Worm (Caenorhabditis elegans) whole organism, L2 larva: Measurements from ENCODE around the gene F56A8.9.
A peak's percentile ranks its signal among the peaks of the same experiment; 100 is the strongest.
"Not testable (repeated sequence)": the region's sequence is repeated elsewhere in the genome, so short reads cannot be mapped to it uniquely, and the experiment has no call there.

Source experiments
- C34F6.9 ChIP-seq: fragments of 150-350 bp; optimal IDR thresholded peaks from 2 replicates; lab custom pipeline; 2014; ENCODE audit warnings: missing biosample characterization, missing genetic modification characterization
- F13H6.1 ChIP-seq: sonication (generic microtip); optimal IDR thresholded peaks from 2 replicates; lab custom pipeline; 2016; ENCODE audit warnings: missing genetic modification characterization, missing compliant biosample characterization
- R02D3.7 ChIP-seq: fragments of 150-350 bp; optimal IDR thresholded peaks from 2 replicates; lab custom pipeline; 2014; ENCODE audit warnings: missing biosample characterization, missing genetic modification characterization
- Y55F3AM.14 ChIP-seq: fragments of 200-800 bp; sonication (Bioruptor generic); optimal IDR thresholded peaks from 2 replicates; lab custom pipeline; 2018; ENCODE audit warnings: mild to moderate bottlenecking, missing genetic modification characterization, missing compliant biosample characterization
- ZK546.5 ChIP-seq: sonication (generic microtip); optimal IDR thresholded peaks from 2 replicates; lab custom pipeline; 2017; ENCODE audit warnings: missing biosample characterization, missing genetic modification characterization
- ama-1 ChIP-seq: fragments of 150-350 bp; optimal IDR thresholded peaks from 2 replicates; lab custom pipeline; 2018; ENCODE audit warnings: inconsistent platforms
- blmp-1 ChIP-seq: sonication (generic microtip); optimal IDR thresholded peaks from 2 replicates; lab custom pipeline; 2017; ENCODE audit warnings: missing genetic modification characterization, mild to moderate bottlenecking, missing compliant biosample characterization, antibody characterized with exemption, moderate library complexity; ENCODE audit not compliant: insufficient read depth
- fos-1 ChIP-seq: fragments of 150-350 bp; optimal IDR thresholded peaks from 2 replicates; lab custom pipeline; 2014; ENCODE audit warnings: missing biosample characterization, missing genetic modification characterization
- gmeb-1 ChIP-seq: fragments of 150-350 bp; optimal IDR thresholded peaks from 2 replicates; lab custom pipeline; 2014; ENCODE audit warnings: missing biosample characterization, missing genetic modification characterization
- lin-11 ChIP-seq: fragments of 150-350 bp; sonication (generic microtip); optimal IDR thresholded peaks from 2 replicates; lab custom pipeline; 2014; ENCODE audit warnings: missing biosample characterization, missing genetic modification characterization, inconsistent platforms, mixed read lengths
- lin-13 ChIP-seq: fragments of 150-350 bp; optimal IDR thresholded peaks from 2 replicates; lab custom pipeline; 2014; ENCODE audit warnings: missing biosample characterization, missing genetic modification reagents, missing genetic modification characterization
- lin-39 ChIP-seq: fragments of 150-350 bp; optimal IDR thresholded peaks from 2 replicates; lab custom pipeline; 2014; ENCODE audit warnings: missing biosample characterization, missing genetic modification reagents, missing genetic modification characterization
- lsy-2 ChIP-seq, 2 experiments: fragments of 150-350 bp in 1 of 2; sonication (generic microtip) in 1 of 2; optimal IDR thresholded peaks; 2 replicates each; lab custom pipeline; 2014 to 2017; ENCODE audit warnings: missing biosample characterization in 2 of 2, missing genetic modification characterization in 2 of 2
- mab-5 ChIP-seq: fragments of 150-350 bp; optimal IDR thresholded peaks from 2 replicates; lab custom pipeline; 2014; ENCODE audit warnings: missing biosample characterization, missing genetic modification characterization
- mbf-1 ChIP-seq: sonication (generic microtip); optimal IDR thresholded peaks from 2 replicates; lab custom pipeline; 2017; ENCODE audit warnings: missing biosample characterization, missing genetic modification characterization
- nhr-11 ChIP-seq: fragments of 150-350 bp; optimal IDR thresholded peaks from 2 replicates; lab custom pipeline; 2014; ENCODE audit warnings: missing biosample characterization, missing genetic modification characterization
- nhr-129 ChIP-seq: fragments of 150-350 bp; optimal IDR thresholded peaks from 2 replicates; lab custom pipeline; 2014; ENCODE audit warnings: missing biosample characterization, missing genetic modification characterization
- nhr-21 ChIP-seq: fragments of 150-350 bp; optimal IDR thresholded peaks from 2 replicates; lab custom pipeline; 2014; ENCODE audit warnings: missing biosample characterization, missing genetic modification characterization
- nhr-23 ChIP-seq: fragments of 150-350 bp; optimal IDR thresholded peaks from 2 replicates; lab custom pipeline; 2014; ENCODE audit warnings: missing biosample characterization, missing genetic modification reagents, missing genetic modification characterization
- nhr-237 ChIP-seq: fragments of 150-350 bp; optimal IDR thresholded peaks from 2 replicates; lab custom pipeline; 2014; ENCODE audit warnings: missing biosample characterization, missing genetic modification characterization
- nhr-25 ChIP-seq: fragments of 150-350 bp; sonication (generic microtip); optimal IDR thresholded peaks from 3 replicates; lab custom pipeline; 2014; ENCODE audit warnings: missing biosample characterization, missing genetic modification characterization
- nhr-6 ChIP-seq: fragments of 150-350 bp; optimal IDR thresholded peaks from 2 replicates; lab custom pipeline; 2014; ENCODE audit warnings: missing biosample characterization, missing genetic modification characterization
- nhr-77 ChIP-seq: fragments of 150-350 bp; optimal IDR thresholded peaks from 2 replicates; lab custom pipeline; 2014; ENCODE audit warnings: missing biosample characterization, missing genetic modification characterization
- sem-4 ChIP-seq: fragments of 150-350 bp; optimal IDR thresholded peaks from 2 replicates; lab custom pipeline; 2014; ENCODE audit warnings: missing biosample characterization, missing genetic modification reagents, missing genetic modification characterization
- sma-3 ChIP-seq: sonication (generic microtip); optimal IDR thresholded peaks from 2 replicates; lab custom pipeline; 2016; ENCODE audit warnings: missing genetic modification reagents, missing genetic modification characterization, missing compliant biosample characterization
- sma-9 ChIP-seq, 2 experiments: fragments of 150-350 bp in 1 of 2; sonication (generic microtip) in 1 of 2; optimal IDR thresholded peaks; 2 replicates each; lab custom pipeline; 2014 to 2016; ENCODE audit warnings: missing genetic modification characterization in 2 of 2, mild to moderate bottlenecking in 1 of 2, missing biosample characterization in 1 of 2, missing compliant biosample characterization in 1 of 2, missing genetic modification reagents in 1 of 2, moderate library complexity in 1 of 2
- snpc-4 ChIP-seq: fragments of 150-350 bp; optimal IDR thresholded peaks from 2 replicates; lab custom pipeline; 2014; ENCODE audit warnings: missing biosample characterization, missing genetic modification characterization
- unc-55 ChIP-seq: fragments of 150-350 bp; sonication (generic microtip); optimal IDR thresholded peaks from 3 replicates; lab custom pipeline; 2014; ENCODE audit warnings: missing biosample characterization, missing genetic modification reagents, missing genetic modification characterization
- zag-1 ChIP-seq: fragments of 150-350 bp; optimal IDR thresholded peaks from 2 replicates; lab custom pipeline; 2014; ENCODE audit warnings: missing biosample characterization, missing genetic modification characterization
- ztf-1 ChIP-seq: fragments of 200-800 bp; sonication (Bioruptor generic); conservative IDR thresholded peaks from 2 replicates; pipeline ENCODE4 v1.3.6; 2022; ENCODE audit warnings: missing genetic modification characterization, missing compliant biosample characterization
- ztf-11 ChIP-seq: sonication (generic microtip); optimal IDR thresholded peaks from 2 replicates; lab custom pipeline; 2017; ENCODE audit warnings: missing biosample characterization, missing genetic modification characterization
- ztf-4 ChIP-seq: fragments of 150-350 bp; optimal IDR thresholded peaks from 2 replicates; lab custom pipeline; 2014; ENCODE audit warnings: missing biosample characterization, missing genetic modification characterization

F56A8.9 gene

DNA sequence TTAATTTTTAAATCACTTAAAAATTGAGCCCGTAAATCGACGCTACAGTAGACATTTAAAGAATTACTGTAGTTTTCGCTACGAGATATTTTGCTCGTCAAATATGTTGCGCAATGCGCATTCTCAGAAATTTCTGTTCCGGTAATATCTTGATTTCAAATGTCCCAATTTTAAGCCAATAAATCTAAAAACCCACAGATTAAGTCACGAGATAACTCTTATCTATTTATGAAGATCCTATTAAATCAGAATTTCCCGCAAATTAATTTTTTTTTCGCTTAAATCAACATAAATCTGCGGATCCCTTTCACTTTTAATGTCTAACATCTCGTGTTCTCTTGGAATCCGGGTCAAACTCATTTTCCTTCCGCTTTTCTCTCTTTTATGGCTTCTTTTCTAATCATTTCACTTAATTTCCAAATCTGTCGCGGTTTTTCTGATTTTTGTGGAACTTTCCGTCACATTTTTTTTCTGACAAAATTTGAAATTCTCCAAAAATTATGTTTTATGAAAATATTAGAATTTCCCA lies 37.9 kb upstream of the F56A8.9 start:
- no peak for TF ChIP-seq unc-55 (GFP tag; lab: Kevin White, UChicago)
- TF ChIP-seq snpc-4 (tag; lab: Kevin White, UChicago), result no peak
- TF ChIP-seq sem-4, result peak; percentile 72
- TF ChIP-seq blmp-1 (tag; lab: Kevin White, UChicago), result peak; percentile 3

ce11 chrIII:13222772-13223171 lies 31.7 kb upstream of the F56A8.9 start, which contains the start of gene Y43F4A.1:
TSS of gene Y43F4A.1 (plus strand) at chrIII:13223072.
- TF ChIP-seq ama-1 (lab: Kevin White, UChicago), result no peak
- no peak for TF ChIP-seq snpc-4 (tag; lab: Kevin White, UChicago)
- no peak for TF ChIP-seq nhr-77
- no peak for TF ChIP-seq unc-55 (GFP tag; lab: Kevin White, UChicago)
- no peak for TF ChIP-seq R02D3.7 (tag; lab: Kevin White, UChicago)
- TF ChIP-seq lsy-2 (tag; optimal IDR thresholded peaks at IDR 0.05; lab: Kevin White, UChicago), result no peak
- no peak for TF ChIP-seq mab-5 (tag; lab: Kevin White, UChicago)

- TF ChIP-seq gmeb-1 (peak; percentile 39), fos-1 (tag; lab: Kevin White, UChicago) (no peak), ztf-1 (no peak), Y55F3AM.14 (GFP tag; lab: Kevin White, UChicago) (no peak), mbf-1 (tag; lab: Kevin White, UChicago) (no peak), nhr-25 (peak; percentile 2)
Measured at ce11 chrIII:13224395-13224794, 30.1 kb upstream of the F56A8.9 start.

DNA sequence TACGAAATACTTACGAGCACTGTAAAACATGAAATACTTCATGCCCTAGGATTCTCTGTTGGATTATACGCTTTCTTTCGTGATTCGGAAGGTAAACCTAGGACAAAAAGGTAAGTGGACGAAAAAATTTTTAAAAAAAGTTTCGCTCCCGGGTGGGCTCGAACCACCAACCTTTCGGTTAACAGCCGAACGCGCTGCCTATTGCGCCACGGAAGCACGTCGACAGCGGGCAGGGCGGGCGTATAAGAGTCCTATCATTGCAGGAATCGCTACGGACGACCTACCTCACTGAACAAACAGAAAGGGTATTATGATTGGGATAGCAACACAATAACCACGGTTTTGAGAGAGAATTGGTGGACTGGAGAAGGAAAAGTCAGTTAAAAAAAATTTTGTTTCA lies 29.5 kb upstream of the F56A8.9 start:
- TF ChIP-seq nhr-6 (no peak), nhr-23 (tag; lab: Kevin White, UChicago) (no peak), R02D3.7 (tag; lab: Kevin White, UChicago) (no peak), ztf-4 (no peak), sem-4 (no peak), lin-13 (GFP tag; lab: Kevin White, UChicago) (no peak), nhr-129 (tag; lab: Kevin White, UChicago) (peak; percentile 7), F13H6.1 (tag; lab: Kevin White, UChicago) (no peak), fos-1 (tag; lab: Kevin White, UChicago) (peak; percentile 27), lin-11 (tag; lab: Kevin White, UChicago) (no peak), zag-1 (tag; lab: Kevin White, UChicago) (no peak), mab-5 (tag; lab: Kevin White, UChicago) (no peak), sma-3 (GFP tag; lab: Kevin White, UChicago) (peak; percentile 8), gmeb-1 (peak; percentile 41), ztf-11 (tag; lab: Kevin White, UChicago) (no peak), nhr-21 (tag; lab: Kevin White, UChicago) (no peak), sma-9 (GFP tag; optimal IDR thresholded peaks at IDR 0.05; lab: Kevin White, UChicago) (peak; percentile 27), sma-9 (tag; optimal IDR thresholded peaks at IDR 0.05; lab: Kevin White, UChicago) (no peak), lin-39 (tag; lab: Kevin White, UChicago) (no peak)
- TF ChIP-seq, all 48 proteins: peak for 5

DNA sequence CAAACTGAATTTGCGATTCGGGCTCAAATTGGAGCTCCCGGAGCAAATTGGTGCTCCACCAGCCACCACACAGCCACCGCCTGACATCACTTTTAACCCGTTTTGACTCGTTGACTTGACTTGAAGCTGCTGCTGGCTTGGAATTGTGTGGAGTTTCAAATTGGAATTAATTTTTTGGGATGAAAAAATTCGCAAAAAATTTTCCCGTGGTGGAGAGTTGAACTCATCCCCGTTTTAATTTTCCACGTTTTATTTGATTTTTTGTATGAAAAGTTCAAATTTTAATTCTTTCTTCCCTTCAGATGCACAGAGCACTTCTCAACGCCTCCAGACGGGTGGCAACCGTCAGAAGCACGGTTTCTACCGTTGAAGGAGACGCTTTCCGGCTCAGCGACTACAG lies 9.2 kb upstream of the F56A8.9 start, which contains the start of gene Y43F4A.4:
Gene Y43F4A.4 (plus strand): TSS at position 301 of the 400 bp plus-strand sequence.
- not testable (repeated sequence) for TF ChIP-seq C34F6.9, nhr-237, nhr-11 (tag; lab: Kevin White, UChicago)

DNA sequence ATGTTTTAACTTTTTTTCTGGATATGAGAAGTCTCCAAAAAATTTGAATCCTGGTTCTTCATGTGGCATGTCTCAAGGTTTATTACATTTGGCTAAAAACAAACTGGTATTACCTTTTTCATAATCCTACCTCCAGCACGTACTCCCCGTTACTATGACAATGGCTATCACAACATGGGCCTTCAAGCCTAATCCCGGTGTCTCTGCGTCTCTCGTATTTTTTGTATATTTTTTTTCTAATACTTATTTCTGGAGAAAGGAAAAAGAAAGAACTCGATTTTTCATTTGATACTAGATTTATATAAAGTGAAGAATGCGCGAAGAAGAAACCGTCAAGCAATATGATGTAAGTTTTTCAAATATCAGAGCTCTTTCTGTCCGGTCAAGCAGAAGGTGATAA lies 8.2 kb upstream of the F56A8.9 start, which contains the start of gene anoh-1:
Gene anoh-1 (plus strand): TSS at position 301 of the 400 bp plus-strand sequence.
- TF ChIP-seq F13H6.1 (tag; lab: Kevin White, UChicago) (no peak), ZK546.5 (tag; lab: Kevin White, UChicago) (no peak)
